Fruit fly (Drosophila melanogaster) whole organism, wandering third instar larva: ENCODE data around the gene CG4291.

Source experiments
- Abd-B ChIP-seq: fragments of >200 bp; optimal IDR thresholded peaks from 2 replicates; lab custom pipeline; 2017; ENCODE audit warnings: missing biosample characterization, missing genetic modification characterization
- CG32264 ChIP-seq: fragments of 200-800 bp; sonication (Bioruptor generic); optimal IDR thresholded peaks from 2 replicates; lab custom pipeline; 2016; ENCODE audit warnings: missing biosample characterization, missing genetic modification characterization
- CG9705 ChIP-seq: fragments of 200-800 bp; sonication (Bioruptor generic); optimal IDR thresholded peaks from 2 replicates; lab custom pipeline; 2018; ENCODE audit warnings: missing biosample characterization, mild to moderate bottlenecking, missing genetic modification characterization
- CrebA ChIP-seq: fragments of 200-800 bp; sonication (Bioruptor generic); optimal IDR thresholded peaks from 2 replicates; lab custom pipeline; 2016; ENCODE audit warnings: missing biosample characterization, mild to moderate bottlenecking, missing genetic modification characterization, borderline replicate concordance
- Dif ChIP-seq: fragments of 200-275, 200-300 bp; sonication (Bioruptor generic); optimal IDR thresholded peaks from 2 replicates; lab custom pipeline; 2018; ENCODE audit warnings: missing biosample characterization, missing genetic modification characterization; ENCODE audit not compliant: partially characterized antibody
- GATAd ChIP-seq: sonication (Bioruptor generic); optimal IDR thresholded peaks from 2 replicates; lab custom pipeline; 2016; ENCODE audit warnings: missing biosample characterization, missing genetic modification characterization
- HLH106 ChIP-seq: fragments of 200-800 bp; optimal IDR thresholded peaks from 3 replicates; lab custom pipeline; 2019; ENCODE audit warnings: missing biosample characterization, mild to moderate bottlenecking, missing genetic modification characterization, moderate library complexity
- Hnf4 ChIP-seq: fragments of 200-800 bp; sonication (Bioruptor generic); optimal IDR thresholded peaks from 2 replicates; lab custom pipeline; 2016; ENCODE audit warnings: missing biosample characterization, mild to moderate bottlenecking, missing genetic modification characterization
- Hr78 ChIP-seq: fragments of >200 bp; optimal IDR thresholded peaks from 2 replicates; lab custom pipeline; 2017; ENCODE audit warnings: missing biosample characterization, missing genetic modification characterization
- Hr83 ChIP-seq: fragments of 200-300 bp; sonication (Bioruptor generic); optimal IDR thresholded peaks from 2 replicates; lab custom pipeline; 2016; ENCODE audit warnings: missing biosample characterization, mild to moderate bottlenecking, missing genetic modification characterization, moderate library complexity; ENCODE audit not compliant: poor library complexity, severe bottlenecking
- Jra ChIP-seq: sonication (Bioruptor generic); optimal IDR thresholded peaks from 2 replicates; lab custom pipeline; 2016; ENCODE audit warnings: missing biosample characterization, missing genetic modification characterization
- Mio ChIP-seq: sonication (Bioruptor generic); optimal IDR thresholded peaks from 2 replicates; lab custom pipeline; 2016; ENCODE audit warnings: missing biosample characterization, missing genetic modification characterization
- Myc ChIP-seq: fragments of >200 bp; optimal IDR thresholded peaks from 2 replicates; lab custom pipeline; 2017
- N ChIP-seq: fragments of >200 bp; optimal IDR thresholded peaks from 2 replicates; lab custom pipeline; 2018; ENCODE audit warnings: missing biosample characterization, missing external identifiers, missing genetic modification characterization
- OdsH ChIP-seq: fragments of 200-800 bp; sonication (Bioruptor generic); optimal IDR thresholded peaks from 2 replicates; lab custom pipeline; 2016; ENCODE audit warnings: missing biosample characterization, mild to moderate bottlenecking, missing genetic modification characterization
- Rel ChIP-seq, 2 experiments: fragments of 200-800 bp; sonication (Bioruptor generic) in 1 of 2; optimal IDR thresholded peaks; 2 replicates in 1 of 2; 3 replicates in 1 of 2; lab custom pipeline; 2016 to 2019; ENCODE audit warnings: mild to moderate bottlenecking in 2 of 2, missing biosample characterization in 2 of 2, missing genetic modification characterization in 2 of 2, moderate library complexity in 1 of 2
- Sp1 ChIP-seq: fragments of 200-800 bp; sonication (Bioruptor generic); optimal IDR thresholded peaks from 3 replicates; lab custom pipeline; 2019; ENCODE audit warnings: missing biosample characterization, mild to moderate bottlenecking, missing genetic modification characterization, moderate library complexity
- Vsx2 ChIP-seq: fragments of 200-300, 225-300 bp; sonication (Bioruptor generic); optimal IDR thresholded peaks from 2 replicates; lab custom pipeline; 2018; ENCODE audit warnings: missing biosample characterization, missing genetic modification characterization; ENCODE audit not compliant: partially characterized antibody
- br ChIP-seq: fragments of 200-800 bp; sonication (Bioruptor generic); optimal IDR thresholded peaks from 2 replicates; lab custom pipeline; 2016; ENCODE audit warnings: missing biosample characterization, missing genetic modification characterization
- brk ChIP-seq: fragments of 200-800 bp; sonication (Bioruptor generic); optimal IDR thresholded peaks from 2 replicates; lab custom pipeline; 2016; ENCODE audit warnings: missing biosample characterization, mild to moderate bottlenecking, missing genetic modification characterization
- dl ChIP-seq, 2 experiments: fragments of 175-275, 200-275 bp in 1 of 2; fragments of 200-275 bp in 1 of 2; sonication (Bioruptor generic); optimal IDR thresholded peaks; lab custom pipeline; 2018; ENCODE audit warnings: mild to moderate bottlenecking in 2 of 2, missing biosample characterization in 2 of 2, missing genetic modification characterization in 2 of 2, moderate library complexity in 2 of 2; ENCODE audit not compliant: partially characterized antibody in 2 of 2, insufficient read depth in 1 of 2
- dsf ChIP-seq: sonication (Bioruptor generic); optimal IDR thresholded peaks from 2 replicates; lab custom pipeline; 2016; ENCODE audit warnings: missing biosample characterization, missing genetic modification characterization, borderline replicate concordance
- ey ChIP-seq: fragments of 200-800 bp; sonication (Bioruptor generic); optimal IDR thresholded peaks from 2 replicates; lab custom pipeline; 2016; ENCODE audit warnings: missing biosample characterization, missing genetic modification characterization
- foxo ChIP-seq, 2 experiments: fragments of 200-800 bp; sonication (Bioruptor generic); optimal IDR thresholded peaks; 2 replicates in 1 of 2; 3 replicates in 1 of 2; lab custom pipeline; 2016 to 2017; ENCODE audit warnings: missing biosample characterization in 2 of 2, missing genetic modification characterization in 2 of 2
- fru ChIP-seq: fragments of 200-800 bp; sonication (Bioruptor generic); optimal IDR thresholded peaks from 3 replicates; lab custom pipeline; 2016; ENCODE audit warnings: missing biosample characterization, mild to moderate bottlenecking, missing genetic modification characterization
- h ChIP-seq: fragments of 200-800 bp; sonication (Bioruptor generic); optimal IDR thresholded peaks from 3 replicates; lab custom pipeline; 2016; ENCODE audit warnings: missing biosample characterization, mild to moderate bottlenecking, missing genetic modification characterization
- jim ChIP-seq: fragments of 175-275, 200-325 bp; sonication (Bioruptor generic); optimal IDR thresholded peaks from 2 replicates; lab custom pipeline; 2016; ENCODE audit warnings: missing biosample characterization, mild to moderate bottlenecking, missing genetic modification characterization
- lola ChIP-seq: fragments of >200 bp; optimal IDR thresholded peaks from 2 replicates; lab custom pipeline; 2017; ENCODE audit warnings: missing biosample characterization, missing genetic modification characterization
- psq ChIP-seq: fragments of 200-800 bp; sonication (Bioruptor generic); optimal IDR thresholded peaks from 3 replicates; lab custom pipeline; 2017; ENCODE audit warnings: missing biosample characterization, mild to moderate bottlenecking, missing genetic modification characterization, moderate library complexity
- rgr ChIP-seq: fragments of 200-800 bp; sonication (Bioruptor generic); optimal IDR thresholded peaks from 3 replicates; lab custom pipeline; 2016; ENCODE audit warnings: missing biosample characterization, mild to moderate bottlenecking, missing genetic modification characterization
- sage ChIP-seq: fragments of 200-800 bp; sonication (Bioruptor generic); optimal IDR thresholded peaks from 2 replicates; lab custom pipeline; 2016; ENCODE audit warnings: missing biosample characterization, mild to moderate bottlenecking, missing genetic modification characterization
- sv ChIP-seq: fragments of 200-800 bp; sonication (Bioruptor generic); optimal IDR thresholded peaks from 3 replicates; lab custom pipeline; 2016; ENCODE audit warnings: missing biosample characterization, missing genetic modification characterization
- tai ChIP-seq: sonication (Bioruptor generic); optimal IDR thresholded peaks from 2 replicates; lab custom pipeline; 2016; ENCODE audit warnings: missing biosample characterization, missing genetic modification characterization
- woc ChIP-seq: sonication (Bioruptor generic); optimal IDR thresholded peaks from 2 replicates; lab custom pipeline; 2016; ENCODE audit warnings: missing biosample characterization, mild to moderate bottlenecking, missing genetic modification characterization

Gene CG4291

dm6 chr2L:821242-821985, 31.1 kb downstream of the CG4291 start, which contains the start of gene CG3662:
CG3662 (plus strand) TSS chr2L:821289.
- TF ChIP-seq Rel (GFP tag; optimal IDR thresholded peaks at IDR 0.05; lab: Kevin White, UChicago): no peak
- peak; percentile 71 for TF ChIP-seq Rel (tag; optimal IDR thresholded peaks at IDR 0.05; lab: Kevin White, UChicago)
- TF ChIP-seq ey (GFP tag; lab: Kevin White, UChicago): no peak
- TF ChIP-seq CrebA: no peak
- peak; percentile 22 for TF ChIP-seq rgr (GFP tag; lab: Kevin White, UChicago)

DNA sequence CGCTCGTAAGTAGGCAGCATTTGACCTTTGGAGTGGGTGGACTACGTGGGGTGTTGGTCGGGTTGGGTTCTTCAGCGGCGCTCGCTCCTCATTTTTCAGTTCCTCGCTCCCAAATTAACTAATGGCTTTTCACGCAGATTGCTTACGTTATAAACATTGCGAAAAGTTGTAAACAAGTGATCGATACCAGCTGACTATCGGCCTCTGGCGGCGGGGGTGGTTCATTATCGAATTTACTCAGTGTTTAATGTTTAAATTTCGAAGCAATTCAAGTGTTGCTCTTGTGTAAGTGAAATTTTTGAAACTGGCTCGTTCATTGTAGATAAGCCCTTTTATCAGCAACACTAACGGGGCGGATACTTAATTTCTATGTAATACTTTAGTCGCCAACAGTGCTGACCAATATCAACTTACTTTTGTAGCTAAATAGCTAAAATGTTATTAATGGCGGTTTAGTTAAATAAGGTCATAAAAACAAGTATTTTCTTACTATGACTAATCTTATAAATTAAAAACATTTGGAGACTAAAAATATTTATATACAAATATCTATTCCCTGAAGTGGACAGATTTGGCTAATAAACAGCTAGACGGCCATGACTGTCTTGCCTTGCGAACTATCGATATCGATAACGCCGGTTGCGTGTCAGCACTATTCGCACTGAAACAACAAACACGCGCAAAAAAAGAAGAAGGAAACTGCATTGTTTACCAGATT, 33.1 kb downstream of the CG4291 start, which contains the start of the genes PGAP2 and Clp:
Gene PGAP2, minus strand, starts transcription at position 194 of the 718 bp plus-strand sequence.
Gene Clp, plus strand, starts transcription at position 650 of the 718 bp plus-strand sequence.
- peak; percentile 68 for TF ChIP-seq OdsH (GFP tag; lab: Kevin White, UChicago)
- TF ChIP-seq dl (GFP tag; optimal IDR thresholded peaks at IDR 0.05; lab: Kevin White, UChicago; ENCODE audit: insufficient read depth in 1 of 2, partially characterized antibody in 2 of 2): no peak
- TF ChIP-seq Dif (GFP tag; lab: Kevin White, UChicago): no peak
- TF ChIP-seq rgr (GFP tag; lab: Kevin White, UChicago): peak; percentile 69
- peak; percentile 74 for TF ChIP-seq Sp1 (GFP tag; lab: Kevin White, UChicago)
- no peak for TF ChIP-seq Abd-B
- TF ChIP-seq brk (GFP tag; lab: Kevin White, UChicago): no peak
- TF ChIP-seq h (GFP tag; lab: Kevin White, UChicago): no peak
- no peak for TF ChIP-seq Vsx2 (GFP tag; lab: Kevin White, UChicago)
- TF ChIP-seq CG9705 (GFP tag; lab: Kevin White, UChicago): peak; percentile 65
- TF ChIP-seq ey (GFP tag; lab: Kevin White, UChicago): peak; percentile 63
- TF ChIP-seq HLH106 (tag; lab: Kevin White, UChicago): peak; percentile 84
- no peak for TF ChIP-seq jim (GFP tag; lab: Kevin White, UChicago)
- peak; percentile 32 for TF ChIP-seq sv (GFP tag; lab: Kevin White, UChicago)
- TF ChIP-seq N (GFP tag; lab: Kevin White, UChicago): no peak
- no peak for TF ChIP-seq lola
- TF ChIP-seq Myc (lab: Kevin White, UChicago): peak; percentile 97
- no peak for TF ChIP-seq CrebA
- TF ChIP-seq dsf (GFP tag; lab: Kevin White, UChicago): no peak
- TF ChIP-seq Jra (GFP tag; lab: Kevin White, UChicago): no peak
- no peak for TF ChIP-seq woc
- no peak for TF ChIP-seq Hr83
- no peak for TF ChIP-seq Hnf4 (GFP tag; lab: Kevin White, UChicago)
- no peak for TF ChIP-seq tai (GFP tag; lab: Kevin White, UChicago)
- no peak for TF ChIP-seq Mio (GFP tag; lab: Kevin White, UChicago)
- no peak for TF ChIP-seq br
- no peak for TF ChIP-seq Hr78 (GFP tag; lab: Kevin White, UChicago)
- no peak for TF ChIP-seq fru
- peak in 1 of 2 experiments; percentile 81 for TF ChIP-seq foxo (GFP tag; optimal IDR thresholded peaks at IDR 0.05; lab: Kevin White, UChicago)
- TF ChIP-seq psq (GFP tag; lab: Kevin White, UChicago): peak; percentile 57

DNA sequence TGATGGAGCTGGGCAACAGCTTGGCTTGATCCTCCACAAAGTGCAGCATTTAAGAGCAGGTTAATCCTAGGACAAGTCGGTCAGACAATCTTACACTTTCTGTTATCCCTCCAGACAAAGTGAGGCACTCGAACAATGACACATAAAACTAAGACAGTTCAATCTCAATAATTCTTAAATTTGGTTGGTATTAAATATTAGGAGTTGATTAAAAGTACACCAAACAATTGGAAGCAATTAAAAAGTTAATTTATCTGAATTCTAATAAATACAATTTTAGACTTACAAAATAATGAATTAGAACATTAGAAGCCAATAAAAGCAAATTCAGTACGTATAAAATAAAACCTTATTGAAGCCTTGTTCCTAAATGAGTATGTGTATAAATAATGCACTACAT, 34.7 kb downstream of the CG4291 start, which contains the start of gene CG15880:
Gene CG15880, minus strand, starts transcription at position 101 of the 400 bp plus-strand sequence.
- TF ChIP-seq GATAd (GFP tag; lab: Kevin White, UChicago) (no peak), sage (GFP tag; lab: Kevin White, UChicago) (no peak), brk (GFP tag; lab: Kevin White, UChicago) (no peak), br (no peak), OdsH (GFP tag; lab: Kevin White, UChicago) (no peak), foxo (GFP tag; optimal IDR thresholded peaks at IDR 0.05; lab: Kevin White, UChicago) (no peak), N (GFP tag; lab: Kevin White, UChicago) (no peak), Hr78 (GFP tag; lab: Kevin White, UChicago) (no peak), lola (no peak), dsf (GFP tag; lab: Kevin White, UChicago) (no peak), Hnf4 (GFP tag; lab: Kevin White, UChicago) (no peak), Abd-B (no peak), Jra (GFP tag; lab: Kevin White, UChicago) (no peak), CG32264 (no peak), HLH106 (tag; lab: Kevin White, UChicago) (no peak), h (GFP tag; lab: Kevin White, UChicago) (no peak), Dif (GFP tag; lab: Kevin White, UChicago) (no peak), Mio (GFP tag; lab: Kevin White, UChicago) (no peak)
